Worm (Caenorhabditis elegans) whole organism, late embryonic: ENCODE measurements around the gene AH6.17.

Experiments used
- K09A11.1 ChIP-seq: sonication (generic microtip); optimal IDR thresholded peaks from 2 replicates; lab custom pipeline; 2017; ENCODE audit warnings: antibody characterized with exemption, mild to moderate bottlenecking, missing genetic modification characterization, missing compliant biosample characterization; ENCODE audit not compliant: insufficient read depth
- T23F11.4 ChIP-seq: fragments of 200-800 bp; sonication (Bioruptor generic); optimal IDR thresholded peaks from 2 replicates; lab custom pipeline; 2018; ENCODE audit warnings: mild to moderate bottlenecking, missing genetic modification characterization, missing compliant biosample characterization
- ceh-19 ChIP-seq: fragments of 200-800 bp; sonication (Bioruptor generic); optimal IDR thresholded peaks from 2 replicates; lab custom pipeline; 2018; ENCODE audit warnings: mild to moderate bottlenecking, missing genetic modification characterization, missing compliant biosample characterization
- ceh-2 ChIP-seq: sonication (generic microtip); optimal IDR thresholded peaks from 2 replicates; lab custom pipeline; 2016; ENCODE audit warnings: missing genotype, missing genetic modification characterization, missing compliant biosample characterization
- ceh-30 ChIP-seq: fragments of 150-350 bp; optimal IDR thresholded peaks from 2 replicates; lab custom pipeline; 2014; ENCODE audit warnings: missing biosample characterization, missing genetic modification characterization
- ceh-31 ChIP-seq: sonication (generic microtip); optimal IDR thresholded peaks from 2 replicates; lab custom pipeline; 2016; ENCODE audit warnings: missing genetic modification characterization, missing compliant biosample characterization
- ceh-34 ChIP-seq: sonication (generic microtip); optimal IDR thresholded peaks from 2 replicates; lab custom pipeline; 2016; ENCODE audit warnings: mild to moderate bottlenecking, missing genetic modification characterization, missing compliant biosample characterization
- ceh-45 ChIP-seq: fragments of 200-800 bp; sonication (Bioruptor generic); IDR thresholded peaks from 2 replicates; pipeline ENCODE4 v1.3.6; 2022; ENCODE audit warnings: missing genetic modification reagents, missing genetic modification characterization, missing compliant biosample characterization
- ceh-48 ChIP-seq: sonication (generic microtip); optimal IDR thresholded peaks from 2 replicates; lab custom pipeline; 2016; ENCODE audit warnings: missing genetic modification characterization, inconsistent platforms, missing compliant biosample characterization
- ceh-6 ChIP-seq: fragments of 200-800 bp; sonication (Bioruptor generic); optimal IDR thresholded peaks from 2 replicates; lab custom pipeline; 2018; ENCODE audit warnings: mild to moderate bottlenecking, missing genetic modification characterization, missing compliant biosample characterization
- che-1 ChIP-seq: sonication (generic microtip); optimal IDR thresholded peaks from 2 replicates; lab custom pipeline; 2016; ENCODE audit warnings: mild to moderate bottlenecking, missing genetic modification characterization, missing compliant biosample characterization
- dve-1 ChIP-seq: sonication (generic microtip); optimal IDR thresholded peaks from 2 replicates; lab custom pipeline; 2017; ENCODE audit warnings: antibody characterized with exemption, mild to moderate bottlenecking, missing genetic modification characterization, missing compliant biosample characterization
- elt-2 ChIP-seq: sonication (generic microtip); optimal IDR thresholded peaks from 2 replicates; lab custom pipeline; 2016; ENCODE audit warnings: missing genetic modification reagents, missing genetic modification characterization, missing compliant biosample characterization
- elt-4 ChIP-seq: sonication (generic microtip); optimal IDR thresholded peaks from 2 replicates; lab custom pipeline; 2016; ENCODE audit warnings: missing genetic modification characterization, missing compliant biosample characterization
- ets-4 ChIP-seq: sonication (generic microtip); optimal IDR thresholded peaks from 2 replicates; lab custom pipeline; 2016; ENCODE audit warnings: missing genetic modification characterization, missing compliant biosample characterization
- eyg-1 ChIP-seq: sonication (generic microtip); optimal IDR thresholded peaks from 2 replicates; lab custom pipeline; 2016; ENCODE audit warnings: missing genotype, missing genetic modification characterization, missing compliant biosample characterization
- fkh-10 ChIP-seq: fragments of 150-350 bp; optimal IDR thresholded peaks from 2 replicates; lab custom pipeline; 2014; ENCODE audit warnings: missing biosample characterization, missing genetic modification reagents, missing genetic modification characterization
- hlh-15 ChIP-seq: sonication (generic microtip); optimal IDR thresholded peaks from 2 replicates; lab custom pipeline; 2016; ENCODE audit warnings: missing genetic modification characterization, missing compliant biosample characterization
- hlh-30 ChIP-seq: sonication (generic microtip); optimal IDR thresholded peaks from 2 replicates; lab custom pipeline; 2017; ENCODE audit warnings: antibody characterized with exemption, missing genetic modification characterization, missing compliant biosample characterization; ENCODE audit not compliant: insufficient read depth
- hlh-6 ChIP-seq: sonication (generic microtip); optimal IDR thresholded peaks from 2 replicates; lab custom pipeline; 2016; ENCODE audit warnings: missing genotype, missing genetic modification characterization, missing compliant biosample characterization
- lim-6 ChIP-seq: sonication (generic microtip); optimal IDR thresholded peaks from 2 replicates; lab custom pipeline; 2016; ENCODE audit warnings: missing genetic modification characterization, missing compliant biosample characterization
- lin-11 ChIP-seq: fragments of 200-800 bp; sonication (Bioruptor generic); optimal IDR thresholded peaks from 2 replicates; lab custom pipeline; 2018; ENCODE audit warnings: mild to moderate bottlenecking, missing genetic modification characterization, missing compliant biosample characterization
- madf-2 ChIP-seq: sonication (generic microtip); optimal IDR thresholded peaks from 2 replicates; lab custom pipeline; 2017; ENCODE audit warnings: missing genetic modification characterization, missing compliant biosample characterization
- mec-3 ChIP-seq: sonication (generic microtip); optimal IDR thresholded peaks from 2 replicates; lab custom pipeline; 2016; ENCODE audit warnings: borderline replicate concordance, missing genetic modification characterization, missing compliant biosample characterization
- nhr-232 ChIP-seq: sonication (generic microtip); optimal IDR thresholded peaks from 2 replicates; lab custom pipeline; 2016; ENCODE audit warnings: missing genetic modification characterization, missing compliant biosample characterization
- odd-2 ChIP-seq: sonication (generic microtip); optimal IDR thresholded peaks from 2 replicates; lab custom pipeline; 2017; ENCODE audit warnings: antibody characterized with exemption, mild to moderate bottlenecking, missing genetic modification characterization, missing compliant biosample characterization
- pat-9 ChIP-seq: fragments of 200-800 bp; sonication (Bioruptor generic); optimal IDR thresholded peaks from 2 replicates; lab custom pipeline; 2018; ENCODE audit warnings: mild to moderate bottlenecking, missing genetic modification characterization, moderate library complexity, missing compliant biosample characterization
- pha-2 ChIP-seq: sonication (generic microtip); optimal IDR thresholded peaks from 2 replicates; lab custom pipeline; 2017; ENCODE audit warnings: mild to moderate bottlenecking, missing genetic modification characterization, missing compliant biosample characterization
- pqm-1 ChIP-seq: sonication (generic microtip); optimal IDR thresholded peaks from 2 replicates; lab custom pipeline; 2016; ENCODE audit warnings: missing genetic modification characterization, missing compliant biosample characterization
- pros-1 ChIP-seq: fragments of 150-350 bp; optimal IDR thresholded peaks from 2 replicates; lab custom pipeline; 2014; ENCODE audit warnings: missing biosample characterization, missing genetic modification reagents, missing genetic modification characterization
- ref-2 ChIP-seq: sonication (generic microtip); optimal IDR thresholded peaks from 2 replicates; lab custom pipeline; 2016; ENCODE audit warnings: missing genetic modification characterization, missing compliant biosample characterization
- rnt-1 ChIP-seq: sonication (generic microtip); optimal IDR thresholded peaks from 2 replicates; lab custom pipeline; 2016; ENCODE audit warnings: missing genetic modification characterization, missing compliant biosample characterization
- tbx-7 ChIP-seq: sonication (generic microtip); optimal IDR thresholded peaks from 2 replicates; lab custom pipeline; 2016; ENCODE audit warnings: missing genotype, missing genetic modification characterization, missing compliant biosample characterization
- unc-42 ChIP-seq: sonication (generic microtip); optimal IDR thresholded peaks from 2 replicates; lab custom pipeline; 2016; ENCODE audit warnings: missing genotype, missing genetic modification characterization, missing compliant biosample characterization
- unc-55 ChIP-seq: sonication (generic microtip); optimal IDR thresholded peaks from 2 replicates; lab custom pipeline; 2017; ENCODE audit warnings: missing biosample characterization, missing genetic modification reagents, missing genetic modification characterization

AH6.17 gene

DNA sequence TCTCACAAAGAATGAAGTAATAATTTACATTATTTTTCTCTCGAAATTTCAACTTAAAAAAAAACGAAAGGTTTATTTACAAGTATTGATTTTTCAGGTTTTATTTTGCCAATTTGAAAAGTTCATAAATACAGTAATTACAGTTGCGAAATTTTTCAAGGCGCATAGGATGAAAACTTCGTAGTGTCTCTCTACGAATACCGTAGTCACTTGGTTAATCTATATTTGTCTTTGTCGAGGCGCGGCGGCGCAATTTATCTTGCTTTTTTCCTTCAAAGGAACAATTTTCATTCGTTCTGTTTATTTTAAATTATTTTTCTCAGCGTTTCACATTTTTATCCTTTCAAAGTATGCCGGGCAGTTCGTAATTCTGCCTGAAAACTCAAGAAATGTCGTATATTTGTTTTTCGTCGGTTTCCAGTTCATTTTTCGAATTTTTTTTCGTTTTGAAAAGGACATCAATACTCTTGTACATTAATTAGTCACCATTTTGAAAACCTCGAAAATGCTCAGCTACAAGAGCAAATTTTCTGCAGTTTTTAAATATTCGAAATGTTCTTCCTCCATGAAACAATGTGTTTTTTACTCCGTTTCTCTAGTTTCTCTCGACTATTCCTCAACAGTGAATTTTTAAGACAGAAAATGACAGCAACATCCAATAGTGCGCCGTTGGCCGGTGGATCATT, 712 bp downstream of the AH6.17 start, which contains the start of gene mex-6:
mex-6 (plus strand) TSS at position 636 of the 686 bp plus-strand sequence.
- TF ChIP-seq ceh-45 (GFP tag; lab: Robert Waterston, UW): no peak
- no peak for TF ChIP-seq ceh-34 (tag; lab: Kevin White, UChicago)
- TF ChIP-seq, all 69 proteins: peak for 0

DNA sequence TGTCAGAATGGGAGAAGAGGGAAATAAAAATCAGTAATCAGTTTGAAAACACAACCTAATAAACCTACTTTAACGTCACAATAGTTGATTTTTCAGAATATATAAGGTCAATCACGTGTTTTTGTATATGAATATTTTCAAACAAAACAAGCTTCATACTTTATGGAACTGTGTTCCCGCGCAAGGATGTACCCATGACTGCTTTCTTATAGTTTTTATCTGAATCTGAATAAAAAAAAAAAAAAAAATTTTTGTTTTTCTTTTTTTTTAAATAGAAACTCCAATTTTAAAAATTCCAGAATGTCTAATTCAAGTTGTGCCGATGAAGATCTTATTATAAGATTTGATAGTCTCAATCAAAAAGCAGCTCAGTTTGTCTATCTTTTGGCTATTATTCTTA, 5.5 kb downstream of the AH6.17 start, which contains the start of gene sra-2:
sra-2 (plus strand) TSS at position 301 of the 400 bp plus-strand sequence.
- TF ChIP-seq pqm-1 (tag; lab: Kevin White, UChicago): no peak
- TF ChIP-seq nhr-232: no peak
- TF ChIP-seq elt-4 (tag; lab: Kevin White, UChicago): no peak
- TF ChIP-seq lin-11 (tag; lab: Kevin White, UChicago): no peak
- no peak for TF ChIP-seq hlh-15 (tag; lab: Kevin White, UChicago)
- TF ChIP-seq madf-2 (tag; lab: Kevin White, UChicago): no peak
- TF ChIP-seq K09A11.1 (tag; lab: Kevin White, UChicago): no peak
- TF ChIP-seq T23F11.4 (GFP tag; lab: Kevin White, UChicago): no peak
- TF ChIP-seq ref-2 (tag; lab: Kevin White, UChicago): no peak
- TF ChIP-seq ceh-6 (GFP tag; lab: Kevin White, UChicago): no peak
- TF ChIP-seq rnt-1 (tag; lab: Kevin White, UChicago): no peak
- TF ChIP-seq che-1 (tag; lab: Kevin White, UChicago): no peak

DNA sequence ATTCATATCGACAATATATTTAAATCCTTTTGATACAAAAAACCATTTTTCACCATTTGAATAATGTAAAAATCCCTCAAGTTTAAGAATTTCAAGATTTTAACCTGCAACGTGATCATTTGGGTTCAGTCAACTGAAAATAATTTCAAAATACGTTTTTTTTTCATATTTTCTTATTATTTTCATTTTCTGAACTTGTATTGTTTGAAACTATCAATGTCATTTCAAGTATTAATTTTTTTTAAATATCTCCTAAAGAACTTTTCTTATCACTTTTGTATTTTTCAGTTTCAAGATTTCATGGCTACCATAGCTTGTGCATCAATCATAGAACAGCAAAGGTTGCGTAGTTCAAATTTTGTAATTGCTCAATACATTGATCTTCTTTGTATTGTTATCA, 9.0 kb downstream of the AH6.17 start, which contains the start of gene sra-9:
sra-9 (plus strand) TSS at position 301 of the 400 bp plus-strand sequence.
- TF ChIP-seq pat-9 (tag; lab: Kevin White, UChicago) (no peak), ceh-31 (no peak), hlh-30 (no peak)

DNA sequence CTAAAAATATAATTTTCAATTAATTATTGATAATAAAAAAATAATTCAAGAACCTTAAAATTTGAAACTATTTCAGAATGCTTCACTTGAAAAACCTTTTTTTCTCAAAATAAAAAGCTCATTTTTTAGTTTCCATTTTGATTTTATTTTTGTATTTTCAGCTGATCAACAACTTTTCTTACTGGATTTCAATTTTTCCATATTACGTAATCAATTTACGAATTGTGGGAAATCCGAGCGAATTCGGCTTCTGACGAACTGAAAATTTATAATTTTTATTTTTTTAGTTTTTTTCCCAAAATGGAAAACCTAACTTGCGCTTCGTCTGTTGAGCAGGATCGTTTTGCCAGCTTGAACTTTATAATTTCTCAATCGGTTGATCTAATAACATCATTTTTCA, 14.5 kb downstream of the AH6.17 start, which contains the start of gene sra-8:
sra-8 (plus strand) TSS at position 301 of the 400 bp plus-strand sequence.
- TF ChIP-seq ceh-48 (tag; lab: Kevin White, UChicago) (no peak), fkh-10 (GFP tag; lab: Kevin White, UChicago) (no peak), tbx-7 (tag; lab: Kevin White, UChicago) (no peak), ceh-30 (tag; lab: Kevin White, UChicago) (no peak), ceh-2 (tag; lab: Kevin White, UChicago) (no peak), pha-2 (tag; lab: Kevin White, UChicago) (no peak), pat-9 (tag; lab: Kevin White, UChicago) (no peak), odd-2 (tag; lab: Kevin White, UChicago) (no peak), unc-42 (no peak), unc-55 (GFP tag; lab: Kevin White, UChicago) (no peak), ets-4 (no peak)

DNA sequence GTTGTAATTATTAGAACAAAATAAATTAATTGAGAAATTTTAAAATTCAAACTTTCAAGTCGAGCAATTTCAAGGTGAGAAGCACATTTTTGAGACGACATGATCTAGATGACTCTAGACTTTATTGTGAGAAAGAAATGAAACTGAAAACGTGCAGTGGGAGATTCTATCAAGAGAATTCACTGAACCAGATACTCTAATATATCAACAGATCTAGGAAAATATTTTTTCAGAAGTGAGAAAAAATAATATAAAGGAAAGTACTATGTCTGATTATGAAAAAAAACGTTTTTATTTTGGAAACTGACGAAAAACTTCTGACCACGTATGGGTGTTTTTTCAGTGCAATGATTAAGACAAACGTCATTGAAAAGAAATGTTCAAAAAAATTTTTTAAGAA, 17.8 kb downstream of the AH6.17 start, which contains the start of gene sra-3:
sra-3 (minus strand) TSS at position 101 of the 400 bp plus-strand sequence.
- no peak for TF ChIP-seq elt-2 (tag; lab: Kevin White, UChicago)
- no peak for TF ChIP-seq K09A11.1 (tag; lab: Kevin White, UChicago)
- no peak for TF ChIP-seq dve-1 (tag; lab: Kevin White, UChicago)
- TF ChIP-seq mec-3 (tag; lab: Kevin White, UChicago): no peak
- no peak for TF ChIP-seq madf-2 (tag; lab: Kevin White, UChicago)
- TF ChIP-seq che-1 (tag; lab: Kevin White, UChicago): no peak
- TF ChIP-seq eyg-1: no peak
- TF ChIP-seq hlh-6 (tag; lab: Kevin White, UChicago): no peak
- no peak for TF ChIP-seq ceh-19 (GFP tag; lab: Kevin White, UChicago)
- TF ChIP-seq nhr-232: no peak
- TF ChIP-seq lim-6 (tag; lab: Kevin White, UChicago): no peak
- no peak for TF ChIP-seq pros-1
